Fruit fly (Drosophila melanogaster) whole organism, prepupa: ENCODE results near the gene Phf5a.

Source experiments
- Blimp-1 ChIP-seq: fragments of 200-800 bp; sonication (Bioruptor generic); optimal IDR thresholded peaks from 3 replicates; lab custom pipeline; 2017; ENCODE audit warnings: missing biosample characterization, missing genetic modification characterization, mild to moderate bottlenecking, moderate library complexity, missing genetic modification reagents
- CG10631 ChIP-seq: fragments of 200-800 bp; sonication (Bioruptor generic); optimal IDR thresholded peaks from 2 replicates; lab custom pipeline; 2016; ENCODE audit warnings: missing biosample characterization, missing genetic modification characterization
- CG11294 ChIP-seq: fragments of 200-800 bp; sonication (Bioruptor generic); IDR thresholded peaks from 2 replicates; pipeline ENCODE4 v1.3.6; 2022; ENCODE audit warnings: missing biosample characterization, missing genetic modification characterization
- CG11762 ChIP-seq: fragments of 200-800 bp; sonication (Bioruptor generic); optimal IDR thresholded peaks from 3 replicates; lab custom pipeline; 2016; ENCODE audit warnings: missing biosample characterization, missing genetic modification characterization; ENCODE audit not compliant: insufficient read depth
- CG11902 ChIP-seq: fragments of 200-800 bp; sonication (Bioruptor generic); optimal IDR thresholded peaks from 3 replicates; lab custom pipeline; 2016; ENCODE audit warnings: missing biosample characterization, missing genetic modification characterization
- CG15336 ChIP-seq: fragments of 200-800 bp; sonication (Bioruptor generic); IDR thresholded peaks from 2 replicates; pipeline ENCODE4 v1.3.6; 2022; ENCODE audit warnings: missing biosample characterization, missing genetic modification characterization
- CG1621 ChIP-seq: fragments of 200-800 bp; sonication (Bioruptor generic); optimal IDR thresholded peaks from 3 replicates; lab custom pipeline; 2018; ENCODE audit warnings: missing biosample characterization, mild to moderate bottlenecking, missing genetic modification characterization
- CG16779 ChIP-seq: fragments of 200-800 bp; sonication (Bioruptor generic); optimal IDR thresholded peaks from 3 replicates; lab custom pipeline; 2017; ENCODE audit warnings: missing biosample characterization, mild to moderate bottlenecking, missing genetic modification characterization
- CG31627 ChIP-seq: fragments of 200-800 bp; sonication (Bioruptor generic); optimal IDR thresholded peaks from 3 replicates; lab custom pipeline; 2016; ENCODE audit warnings: missing biosample characterization, missing genetic modification characterization
- CG32006 ChIP-seq: fragments of 200-800 bp; sonication (Bioruptor generic); optimal IDR thresholded peaks from 3 replicates; lab custom pipeline; 2017; ENCODE audit warnings: missing biosample characterization, mild to moderate bottlenecking, missing genetic modification characterization
- CG4318 ChIP-seq: fragments of 200-800 bp; sonication (Bioruptor generic); optimal IDR thresholded peaks from 3 replicates; lab custom pipeline; 2017; ENCODE audit warnings: missing biosample characterization, mild to moderate bottlenecking, missing genetic modification characterization
- CG6163 ChIP-seq: fragments of 200-800 bp; sonication (Bioruptor generic); IDR thresholded peaks from 3 replicates; pipeline ENCODE4 v1.3.6; 2022; ENCODE audit warnings: missing biosample characterization, missing genetic modification characterization
- CG6276 ChIP-seq: fragments of 200-800 bp; sonication (Bioruptor generic); optimal IDR thresholded peaks from 2 replicates; lab custom pipeline; 2017; ENCODE audit warnings: missing biosample characterization, mild to moderate bottlenecking, missing genetic modification characterization
- CG6808 ChIP-seq: fragments of 200-800 bp; sonication (Bioruptor generic); optimal IDR thresholded peaks from 3 replicates; lab custom pipeline; 2017; ENCODE audit warnings: missing biosample characterization, missing genetic modification characterization, mild to moderate bottlenecking, moderate library complexity, missing genetic modification reagents
- CG6854 ChIP-seq: fragments of 200-800 bp; sonication (Bioruptor generic); optimal IDR thresholded peaks from 2 replicates; lab custom pipeline; 2017; ENCODE audit warnings: missing biosample characterization, mild to moderate bottlenecking, missing genetic modification characterization
- CG7368 ChIP-seq: fragments of 200-800 bp; sonication (Bioruptor generic); optimal IDR thresholded peaks from 3 replicates; lab custom pipeline; 2016; ENCODE audit warnings: missing biosample characterization, missing genetic modification characterization
- CG8119 ChIP-seq: fragments of 200-800 bp; sonication (Bioruptor generic); IDR thresholded peaks from 3 replicates; pipeline ENCODE4 v1.3.6; 2022; ENCODE audit warnings: missing biosample characterization, missing genetic modification characterization
- CG8319 ChIP-seq: fragments of 200-800 bp; sonication (Bioruptor generic); optimal IDR thresholded peaks from 3 replicates; lab custom pipeline; 2016; ENCODE audit warnings: missing biosample characterization, missing genetic modification characterization
- CG8632 ChIP-seq: fragments of 200-800 bp; sonication (Bioruptor generic); optimal IDR thresholded peaks from 3 replicates; lab custom pipeline; 2016; ENCODE audit warnings: missing biosample characterization, missing genetic modification characterization
- CG9139 ChIP-seq: fragments of 200-800 bp; sonication (Bioruptor generic); optimal IDR thresholded peaks from 3 replicates; lab custom pipeline; 2017; ENCODE audit warnings: missing biosample characterization, mild to moderate bottlenecking, missing genetic modification characterization
- Eip75B ChIP-seq: fragments of 200-800 bp; sonication (Bioruptor generic); optimal IDR thresholded peaks from 3 replicates; lab custom pipeline; 2016; ENCODE audit warnings: missing biosample characterization, missing genetic modification characterization
- Eip78C ChIP-seq: fragments of 200-800 bp; sonication (Bioruptor generic); peaks from one replicate; lab custom pipeline; 2016; ENCODE audit warnings: missing biosample characterization, missing genetic modification characterization
- Eip93F ChIP-seq: fragments of 200-800 bp; sonication (Bioruptor generic); optimal IDR thresholded peaks from 2 replicates; lab custom pipeline; 2016; ENCODE audit warnings: missing biosample characterization, mild to moderate bottlenecking, missing genetic modification characterization
- Ets21C ChIP-seq: fragments of 200-800 bp; sonication (Bioruptor generic); optimal IDR thresholded peaks from 3 replicates; lab custom pipeline; 2016; ENCODE audit warnings: missing biosample characterization, missing genetic modification characterization
- Ets96B ChIP-seq: fragments of 200-800 bp; optimal IDR thresholded peaks from 2 replicates; lab custom pipeline; 2019; ENCODE audit warnings: missing biosample characterization, mild to moderate bottlenecking, missing genetic modification characterization, moderate library complexity
- Gug ChIP-seq: fragments of 200-800 bp; sonication (Bioruptor generic); IDR thresholded peaks from 2 replicates; pipeline ENCODE4 v1.3.6; 2022; ENCODE audit warnings: missing biosample characterization, missing genetic modification characterization
- Hr38 ChIP-seq: sonication (Bioruptor generic); optimal IDR thresholded peaks from 2 replicates; lab custom pipeline; 2016; ENCODE audit warnings: missing biosample characterization, missing genetic modification characterization
- Hr39 ChIP-seq: fragments of 200-800 bp; sonication (Bioruptor generic); optimal IDR thresholded peaks from 2 replicates; lab custom pipeline; 2016; ENCODE audit warnings: missing biosample characterization, missing genetic modification characterization
- Hr4 ChIP-seq: fragments of 200-800 bp; sonication (Bioruptor generic); optimal IDR thresholded peaks from 3 replicates; lab custom pipeline; 2016; ENCODE audit warnings: missing biosample characterization, missing genetic modification characterization
- Lpt ChIP-seq: fragments of 200-800 bp; sonication (Bioruptor generic); optimal IDR thresholded peaks from 3 replicates; lab custom pipeline; 2016; ENCODE audit warnings: missing biosample characterization, missing genetic modification characterization
- Met ChIP-seq: fragments of 200-800 bp; sonication (Bioruptor generic); optimal IDR thresholded peaks from 3 replicates; lab custom pipeline; 2016; ENCODE audit warnings: missing biosample characterization, missing genetic modification characterization
- OdsH ChIP-seq: fragments of 200-800 bp; sonication (Bioruptor generic); optimal IDR thresholded peaks from 3 replicates; lab custom pipeline; 2016; ENCODE audit warnings: missing biosample characterization, missing genetic modification characterization
- Smox ChIP-seq: fragments of 200-800 bp; sonication (Bioruptor generic); optimal IDR thresholded peaks from 3 replicates; lab custom pipeline; 2016; ENCODE audit warnings: missing biosample characterization, missing genetic modification characterization
- Sox14 ChIP-seq: fragments of 200-800 bp; sonication (Bioruptor generic); optimal IDR thresholded peaks from 3 replicates; lab custom pipeline; 2016; ENCODE audit warnings: missing biosample characterization, missing genetic modification characterization
- Sox15 ChIP-seq: fragments of 200-800 bp; sonication (Bioruptor generic); optimal IDR thresholded peaks from 3 replicates; lab custom pipeline; 2016; ENCODE audit warnings: missing biosample characterization, missing genetic modification characterization
- achi ChIP-seq: fragments of 200-800 bp; sonication (Bioruptor generic); optimal IDR thresholded peaks from 3 replicates; lab custom pipeline; 2016; ENCODE audit warnings: missing biosample characterization, missing genetic modification characterization
- acj6 ChIP-seq: fragments of 200-800 bp; sonication (Bioruptor generic); optimal IDR thresholded peaks from 3 replicates; lab custom pipeline; 2016; ENCODE audit warnings: missing biosample characterization, missing genetic modification characterization
- cyc ChIP-seq: fragments of 200-800 bp; sonication (Bioruptor generic); optimal IDR thresholded peaks from 3 replicates; lab custom pipeline; 2016; ENCODE audit warnings: missing biosample characterization, missing genetic modification characterization
- dac ChIP-seq: fragments of 200-800 bp; sonication (Bioruptor generic); optimal IDR thresholded peaks from 2 replicates; lab custom pipeline; 2017; ENCODE audit warnings: missing biosample characterization, mild to moderate bottlenecking, missing genetic modification characterization
- dsx ChIP-seq: fragments of 200-800 bp; optimal IDR thresholded peaks from 3 replicates; lab custom pipeline; 2019; ENCODE audit warnings: missing biosample characterization, mild to moderate bottlenecking, missing genetic modification characterization, moderate library complexity; ENCODE audit not compliant: poor library complexity, severe bottlenecking
- esn ChIP-seq: fragments of 200-800 bp; sonication (Bioruptor generic); optimal IDR thresholded peaks from 2 replicates; lab custom pipeline; 2016; ENCODE audit warnings: missing biosample characterization, mild to moderate bottlenecking, missing genetic modification characterization, moderate library complexity
- fd59A ChIP-seq: fragments of 200-800 bp; sonication (Bioruptor generic); optimal IDR thresholded peaks from 2 replicates; lab custom pipeline; 2017; ENCODE audit warnings: missing biosample characterization, mild to moderate bottlenecking, missing genetic modification characterization, missing genetic modification reagents
- fd85E ChIP-seq: fragments of 200-800 bp; sonication (Bioruptor generic); optimal IDR thresholded peaks from 3 replicates; lab custom pipeline; 2016; ENCODE audit warnings: missing biosample characterization, missing genetic modification characterization
- fkh ChIP-seq: fragments of 200-800 bp; sonication (Bioruptor generic); optimal IDR thresholded peaks from 3 replicates; lab custom pipeline; 2017; ENCODE audit warnings: missing biosample characterization, mild to moderate bottlenecking, missing genetic modification characterization, moderate library complexity
- lz ChIP-seq: fragments of 200-800 bp; sonication (Bioruptor generic); optimal IDR thresholded peaks from 3 replicates; lab custom pipeline; 2016; ENCODE audit warnings: missing biosample characterization, missing genetic modification characterization
- net ChIP-seq: fragments of 200-800 bp; sonication (Bioruptor generic); optimal IDR thresholded peaks from 3 replicates; lab custom pipeline; 2016; ENCODE audit warnings: missing biosample characterization, missing genetic modification characterization
- pdm3 ChIP-seq: fragments of 200-800 bp; sonication (Bioruptor generic); optimal IDR thresholded peaks from 3 replicates; lab custom pipeline; 2016; ENCODE audit warnings: missing biosample characterization, missing genetic modification characterization
- salr ChIP-seq, 2 experiments: fragments of 200-800 bp; sonication (Bioruptor generic); optimal IDR thresholded peaks; 3 replicates each; lab custom pipeline; 2016 to 2018; ENCODE audit warnings: missing biosample characterization in 2 of 2, missing genetic modification characterization in 2 of 2, mild to moderate bottlenecking in 1 of 2
- spab ChIP-seq: fragments of 200-800 bp; sonication (Bioruptor generic); optimal IDR thresholded peaks from 2 replicates; lab custom pipeline; 2017; ENCODE audit warnings: missing biosample characterization, mild to moderate bottlenecking, missing genetic modification characterization, missing genetic modification reagents
- svp ChIP-seq: fragments of 200-800 bp; sonication (Bioruptor generic); peaks from one replicate; lab custom pipeline; 2016; ENCODE audit warnings: missing biosample characterization, missing genetic modification characterization
- topi ChIP-seq: fragments of 200-800 bp; sonication (Bioruptor generic); optimal IDR thresholded peaks from 3 replicates; lab custom pipeline; 2016; ENCODE audit warnings: missing biosample characterization, missing genetic modification characterization
- vri ChIP-seq: fragments of 200-800 bp; sonication (Bioruptor generic); optimal IDR thresholded peaks from 3 replicates; lab custom pipeline; 2016; ENCODE audit warnings: missing biosample characterization, mild to moderate bottlenecking, missing genetic modification characterization

Gene Phf5a

DNA sequence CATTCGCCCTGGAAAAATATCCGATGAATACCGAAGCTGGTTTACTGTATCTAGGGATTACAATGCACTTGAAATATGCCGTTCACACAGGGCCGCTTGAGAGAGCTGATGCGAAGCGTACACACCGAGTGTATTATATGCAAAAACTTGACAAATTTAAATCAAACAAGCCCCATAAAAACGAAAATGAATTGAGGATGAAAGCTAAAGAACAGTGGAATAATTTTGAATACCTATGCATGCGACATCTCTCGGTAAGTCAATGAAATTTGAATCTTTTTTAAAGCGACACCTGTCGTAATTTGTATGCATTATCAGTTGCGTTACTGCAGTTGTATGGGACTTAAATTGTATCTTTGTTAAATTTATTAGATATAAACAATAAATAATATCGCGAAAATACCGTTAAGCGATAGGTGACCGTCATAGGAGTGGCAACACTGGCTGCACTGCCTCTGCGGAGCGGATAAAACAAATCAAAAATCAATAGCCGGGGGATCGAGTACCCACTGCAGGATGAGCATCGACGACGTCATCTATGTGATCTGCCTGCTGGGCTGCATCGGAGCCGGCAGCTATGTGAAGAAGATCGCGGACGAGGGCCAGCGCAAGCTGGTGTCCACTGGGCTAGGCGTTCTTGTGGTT lies 34.6 kb downstream of the Phf5a start, which contains the start of gene frj:
Gene frj, plus strand, starts transcription at position 98 of the 645 bp plus-strand sequence.
- TF ChIP-seq CG11902 (peak; percentile 65), CG6276 (GFP tag; lab: Kevin White, UChicago) (no peak), CG8632 (GFP tag; lab: Kevin White, UChicago) (peak; percentile 10), CG8319 (GFP tag; lab: Kevin White, UChicago) (peak; percentile 7), svp (GFP tag; lab: Kevin White, UChicago) (peak; percentile 72), Eip75B (peak; percentile 44), Lpt (GFP tag; lab: Kevin White, UChicago) (no peak), CG6163 (GFP tag; lab: Robert Waterston, UW) (peak; percentile 52), OdsH (peak; percentile 66), cyc (GFP tag; lab: Kevin White, UChicago) (peak; percentile 73), CG8119 (no peak), dac (GFP tag; lab: Kevin White, UChicago) (peak; percentile 10), CG6808 (GFP tag; lab: Kevin White, UChicago) (peak; percentile 11), vri (GFP tag; lab: Kevin White, UChicago) (no peak), CG16779 (tag; lab: Kevin White, UChicago) (no peak), CG4318 (no peak), esn (GFP tag; lab: Kevin White, UChicago) (peak; percentile 59), CG31627 (GFP tag; lab: Kevin White, UChicago) (peak; percentile 77), achi (peak; percentile 37), Eip93F (GFP tag; lab: Kevin White, UChicago) (no peak), Eip78C (GFP tag; lab: Kevin White, UChicago) (peak; percentile 85), Gug (GFP tag; lab: Robert Waterston, UW) (peak; percentile 32; the same call in 1 of the 2 replicates), CG15336 (GFP tag; lab: Robert Waterston, UW) (peak; percentile 45; the same call in 1 of the 2 replicates), fkh (no peak), CG32006 (GFP tag; lab: Kevin White, UChicago) (peak; percentile 50), CG7368 (GFP tag; lab: Kevin White, UChicago) (no peak), dsx (GFP tag; lab: Kevin White, UChicago) (peak; percentile 2), CG6854 (GFP tag; lab: Kevin White, UChicago) (no peak), Hr38 (GFP tag; lab: Kevin White, UChicago) (no peak), salr (GFP tag; optimal IDR thresholded peaks at IDR 0.05; lab: Kevin White, UChicago) (no peak), fd59A (GFP tag; lab: Kevin White, UChicago) (no peak), Met (GFP tag; lab: Kevin White, UChicago) (peak; percentile 17), Hr4 (GFP tag; lab: Kevin White, UChicago) (peak; percentile 63), Smox (GFP tag; lab: Kevin White, UChicago) (peak; percentile 38), lz (peak; percentile 57), pdm3 (GFP tag; lab: Kevin White, UChicago) (peak; percentile 63), spab (no peak), CG1621 (no peak), Hr39 (peak; percentile 67), topi (GFP tag; lab: Kevin White, UChicago) (peak; percentile 37), fd85E (GFP tag; lab: Kevin White, UChicago) (no peak), Sox15 (GFP tag; lab: Kevin White, UChicago) (peak; percentile 64), net (GFP tag; lab: Kevin White, UChicago) (peak; percentile 3), Sox14 (GFP tag; lab: Kevin White, UChicago) (peak; percentile 55), CG10631 (no peak), Ets96B (tag; lab: Kevin White, UChicago) (peak; percentile 34), CG11762 (GFP tag; lab: Kevin White, UChicago) (peak; percentile 36), acj6 (peak; percentile 60), CG11294 (GFP tag; lab: Robert Waterston, UW) (no peak; the same call in 1 of the 2 replicates), CG9139 (GFP tag; lab: Kevin White, UChicago) (no peak), Ets21C (GFP tag; lab: Kevin White, UChicago) (peak; percentile 63), Blimp-1 (GFP tag; lab: Kevin White, UChicago) (no peak)
